Worm (Caenorhabditis elegans) whole organism, L1 larva: ENCODE data around the gene srv-7.

ENCODE experiments used
- C04F5.9 ChIP-seq: sonication (generic microtip); optimal IDR thresholded peaks from 2 replicates; lab custom pipeline; 2016; ENCODE audit warnings: missing genetic modification characterization, missing compliant biosample characterization
- C16A3.4 ChIP-seq: fragments of 150-350 bp; optimal IDR thresholded peaks from 2 replicates; lab custom pipeline; 2014; ENCODE audit warnings: missing biosample characterization, missing genetic modification characterization
- C34B4.2 ChIP-seq: sonication (generic microtip); optimal IDR thresholded peaks from 2 replicates; lab custom pipeline; 2017; ENCODE audit warnings: mild to moderate bottlenecking, missing genetic modification characterization, missing compliant biosample characterization
- aha-1 ChIP-seq: fragments of 150-350 bp; optimal IDR thresholded peaks from 2 replicates; lab custom pipeline; 2014; ENCODE audit warnings: missing biosample characterization, missing genetic modification characterization
- alr-1 ChIP-seq: fragments of 200-800 bp; sonication (Bioruptor generic); optimal IDR thresholded peaks from 2 replicates; lab custom pipeline; 2018; ENCODE audit warnings: borderline replicate concordance, mild to moderate bottlenecking, missing genetic modification characterization, missing compliant biosample characterization
- aly-2 ChIP-seq: fragments of 150-350 bp; optimal IDR thresholded peaks from 2 replicates; lab custom pipeline; 2014; ENCODE audit warnings: missing biosample characterization, missing genetic modification characterization
- ceh-8 ChIP-seq: fragments of 200-800 bp; sonication (Bioruptor generic); optimal IDR thresholded peaks from 2 replicates; lab custom pipeline; 2018; ENCODE audit warnings: mild to moderate bottlenecking, missing genetic modification characterization, moderate library complexity, missing compliant biosample characterization
- ceh-88 ChIP-seq: fragments of 200-800 bp; sonication (Bioruptor generic); IDR thresholded peaks from 2 replicates; pipeline ENCODE4 v1.3.6; 2022; ENCODE audit warnings: missing genetic modification characterization, missing compliant biosample characterization
- ceh-90 ChIP-seq: sonication (generic microtip); optimal IDR thresholded peaks from 2 replicates; lab custom pipeline; 2016; ENCODE audit warnings: missing genetic modification characterization, missing compliant biosample characterization
- dpl-1 ChIP-seq, 3 experiments: fragments of 150-350 bp in 2 of 3; sonication (generic microtip) in 1 of 3; optimal IDR thresholded peaks; 2 replicates each; lab custom pipeline; 2014 to 2017; ENCODE audit warnings: missing biosample characterization in 3 of 3, missing genetic modification characterization in 3 of 3, missing genetic modification reagents in 3 of 3
- dsc-1 ChIP-seq: sonication (generic microtip); optimal IDR thresholded peaks from 2 replicates; lab custom pipeline; 2016; ENCODE audit warnings: mild to moderate bottlenecking, missing genetic modification characterization, missing compliant biosample characterization
- efl-3 ChIP-seq: fragments of 200-800 bp; sonication (Bioruptor generic); optimal IDR thresholded peaks from 2 replicates; lab custom pipeline; 2018; ENCODE audit warnings: mild to moderate bottlenecking, missing genetic modification characterization, missing compliant biosample characterization
- egl-27 ChIP-seq, 2 experiments: fragments of 150-350 bp in 1 of 2; sonication (generic microtip); optimal IDR thresholded peaks; 3 replicates each; lab custom pipeline; 2017 to 2018; ENCODE audit warnings: missing biosample characterization in 2 of 2, missing genetic modification characterization in 2 of 2, missing genetic modification reagents in 2 of 2
- elt-2 ChIP-seq: sonication (generic microtip); optimal IDR thresholded peaks from 2 replicates; lab custom pipeline; 2016; ENCODE audit warnings: missing genetic modification characterization, mild to moderate bottlenecking, inconsistent platforms, missing compliant biosample characterization, missing genetic modification reagents
- ets-5 ChIP-seq: fragments of 200-800 bp; sonication (Bioruptor generic); IDR thresholded peaks from 2 replicates; pipeline ENCODE4 v1.3.6; 2022; ENCODE audit warnings: missing genetic modification characterization, missing compliant biosample characterization
- fos-1 ChIP-seq: fragments of 150-350 bp; optimal IDR thresholded peaks from 2 replicates; lab custom pipeline; 2014; ENCODE audit warnings: missing biosample characterization, missing genetic modification characterization
- grh-1 ChIP-seq: fragments of 200-800 bp; sonication (Bioruptor generic); IDR thresholded peaks from 2 replicates; pipeline ENCODE4 v1.3.6; 2022; ENCODE audit warnings: missing genetic modification reagents, missing genetic modification characterization, missing compliant biosample characterization
- hlh-17 ChIP-seq: fragments of 200-800 bp; sonication (Bioruptor generic); optimal IDR thresholded peaks from 2 replicates; lab custom pipeline; 2018; ENCODE audit warnings: missing genetic modification characterization, mild to moderate bottlenecking, missing compliant biosample characterization, moderate library complexity, borderline replicate concordance
- hlh-4 ChIP-seq: sonication (generic microtip); optimal IDR thresholded peaks from 2 replicates; lab custom pipeline; 2016; ENCODE audit warnings: mild to moderate bottlenecking, missing genetic modification characterization, missing compliant biosample characterization
- lin-35 ChIP-seq, 2 experiments: fragments of 150-350 bp; optimal IDR thresholded peaks; 2 replicates each; lab custom pipeline; 2014; ENCODE audit warnings: missing biosample characterization in 2 of 2, missing genetic modification characterization in 2 of 2, missing genetic modification reagents in 2 of 2
- mdl-1 ChIP-seq, 2 experiments: fragments of 150-350 bp; optimal IDR thresholded peaks; 2 replicates each; lab custom pipeline; 2014 to 2017; ENCODE audit warnings: missing biosample characterization in 2 of 2, missing genetic modification characterization in 2 of 2, inconsistent platforms in 1 of 2
- mef-2 ChIP-seq: fragments of 150-350 bp; optimal IDR thresholded peaks from 2 replicates; lab custom pipeline; 2014; ENCODE audit warnings: missing biosample characterization, missing genetic modification characterization
- mep-1 ChIP-seq: fragments of 150-350 bp; optimal IDR thresholded peaks from 2 replicates; lab custom pipeline; 2014; ENCODE audit warnings: missing biosample characterization, missing genetic modification characterization
- nhr-12 ChIP-seq: sonication (generic microtip); optimal IDR thresholded peaks from 2 replicates; lab custom pipeline; 2017; ENCODE audit warnings: missing biosample characterization, missing genetic modification characterization
- nhr-19 ChIP-seq: fragments of 200-800 bp; sonication (Bioruptor generic); conservative IDR thresholded peaks from 2 replicates; pipeline ENCODE4 v1.3.6; 2022; ENCODE audit warnings: missing genetic modification characterization, missing compliant biosample characterization
- nhr-20 ChIP-seq: sonication (generic microtip); optimal IDR thresholded peaks from 2 replicates; lab custom pipeline; 2016; ENCODE audit warnings: mild to moderate bottlenecking, missing genetic modification characterization, missing compliant biosample characterization
- nhr-237 ChIP-seq: fragments of 150-350 bp; optimal IDR thresholded peaks from 2 replicates; lab custom pipeline; 2014; ENCODE audit warnings: missing biosample characterization, missing genetic modification characterization
- nhr-28 ChIP-seq: fragments of 150-350 bp; optimal IDR thresholded peaks from 2 replicates; lab custom pipeline; 2014; ENCODE audit warnings: missing biosample characterization, missing genetic modification characterization
- nhr-71 ChIP-seq: sonication (generic microtip); optimal IDR thresholded peaks from 2 replicates; lab custom pipeline; 2016; ENCODE audit warnings: mild to moderate bottlenecking, missing genetic modification characterization, moderate library complexity, missing compliant biosample characterization
- nhr-77 ChIP-seq: fragments of 150-350 bp; optimal IDR thresholded peaks from 2 replicates; lab custom pipeline; 2014; ENCODE audit warnings: missing biosample characterization, missing genetic modification characterization
- nhr-84 ChIP-seq: sonication (generic microtip); optimal IDR thresholded peaks from 2 replicates; lab custom pipeline; 2017; ENCODE audit warnings: missing biosample characterization, missing genetic modification characterization
- nhr-85 ChIP-seq: sonication (generic microtip); peaks from one replicate; lab custom pipeline; 2016; ENCODE audit warnings: missing genetic modification characterization, inconsistent platforms, missing compliant biosample characterization
- nhr-90 ChIP-seq: sonication (generic microtip); optimal IDR thresholded peaks from 2 replicates; lab custom pipeline; 2016; ENCODE audit warnings: mild to moderate bottlenecking, missing genetic modification characterization, missing compliant biosample characterization; ENCODE audit not compliant: poor library complexity
- pag-3 ChIP-seq: sonication (generic microtip); optimal IDR thresholded peaks from 2 replicates; lab custom pipeline; 2017; ENCODE audit warnings: missing genetic modification characterization, mild to moderate bottlenecking, missing compliant biosample characterization, antibody characterized with exemption, borderline replicate concordance; ENCODE audit not compliant: insufficient read depth
- pax-3 ChIP-seq: fragments of 200-800 bp; sonication (Bioruptor generic); optimal IDR thresholded peaks from 2 replicates; lab custom pipeline; 2018; ENCODE audit warnings: mild to moderate bottlenecking, missing genetic modification characterization, moderate library complexity, missing compliant biosample characterization
- pqm-1 ChIP-seq: sonication (generic microtip); optimal IDR thresholded peaks from 3 replicates; lab custom pipeline; 2017; ENCODE audit warnings: missing biosample characterization, missing genetic modification characterization
- skn-1 ChIP-seq: fragments of 150-350 bp; optimal IDR thresholded peaks from 2 replicates; lab custom pipeline; 2014; ENCODE audit warnings: missing biosample characterization, missing genetic modification characterization
- snu-23 ChIP-seq: sonication (generic microtip); optimal IDR thresholded peaks from 2 replicates; lab custom pipeline; 2016; ENCODE audit warnings: missing genetic modification characterization, missing compliant biosample characterization
- sup-37 ChIP-seq: fragments of 200-800 bp; sonication (Bioruptor generic); optimal IDR thresholded peaks from 2 replicates; lab custom pipeline; 2018; ENCODE audit warnings: mild to moderate bottlenecking, missing genetic modification characterization, missing compliant biosample characterization
- swsn-7 ChIP-seq: sonication (generic microtip); optimal IDR thresholded peaks from 2 replicates; lab custom pipeline; 2016; ENCODE audit warnings: missing genetic modification characterization, missing compliant biosample characterization
- tlp-1 ChIP-seq: fragments of 150-350 bp; optimal IDR thresholded peaks from 2 replicates; lab custom pipeline; 2014; ENCODE audit warnings: missing biosample characterization, missing genetic modification characterization
- unc-30 ChIP-seq: sonication (generic microtip); optimal IDR thresholded peaks from 2 replicates; lab custom pipeline; 2017; ENCODE audit warnings: missing biosample characterization, missing genetic modification characterization
- unc-62 ChIP-seq: fragments of 150-350 bp; optimal IDR thresholded peaks from 2 replicates; lab custom pipeline; 2014; ENCODE audit warnings: missing biosample characterization, missing genetic modification reagents, missing genetic modification characterization
- xbp-1 ChIP-seq: sonication (generic microtip); optimal IDR thresholded peaks from 2 replicates; lab custom pipeline; 2016; ENCODE audit warnings: missing genetic modification characterization, missing compliant biosample characterization
- zag-1 ChIP-seq: fragments of 150-350 bp; optimal IDR thresholded peaks from 2 replicates; lab custom pipeline; 2014; ENCODE audit warnings: missing biosample characterization, missing genetic modification characterization
- ztf-11 ChIP-seq, 2 experiments: sonication (generic microtip); optimal IDR thresholded peaks; 2 replicates each; lab custom pipeline; 2016 to 2017; ENCODE audit warnings: missing genetic modification characterization in 2 of 2, missing biosample characterization in 1 of 2, missing compliant biosample characterization in 1 of 2
- ztf-4 ChIP-seq: fragments of 150-350 bp; optimal IDR thresholded peaks from 2 replicates; lab custom pipeline; 2014; ENCODE audit warnings: missing biosample characterization, missing genetic modification characterization

Gene srv-7

ce11 chrX:5696197-5696596, 48.4 kb upstream of the srv-7 start (continued):
- TF ChIP-seq nhr-28 = no peak
- TF ChIP-seq nhr-71 = peak; percentile 78
- TF ChIP-seq aly-2 (tag; lab: Kevin White, UChicago) = no peak
- TF ChIP-seq grh-1 = peak; percentile 52
- TF ChIP-seq pax-3 = no peak
- peak in 1 of 2 experiments; percentile 77 for TF ChIP-seq mdl-1 (tag; optimal IDR thresholded peaks at IDR 0.05; lab: Kevin White, UChicago)
- TF ChIP-seq ztf-4 (tag; lab: Kevin White, UChicago) = no peak
- peak; percentile 22 for TF ChIP-seq C16A3.4
- TF ChIP-seq pqm-1 (tag; lab: Kevin White, UChicago) = no peak
- no peak for TF ChIP-seq ztf-11 (tag; optimal IDR thresholded peaks at IDR 0.05; lab: Kevin White, UChicago)
- no peak for TF ChIP-seq dsc-1 (tag; lab: Kevin White, UChicago)
- TF ChIP-seq egl-27 (tag; optimal IDR thresholded peaks at IDR 0.05; lab: Kevin White, UChicago) = no peak
- TF ChIP-seq unc-62 (GFP tag; lab: Kevin White, UChicago) = no peak
- no peak for TF ChIP-seq tlp-1 (tag; lab: Kevin White, UChicago)
- TF ChIP-seq fos-1 = no peak
- no peak for TF ChIP-seq C34B4.2 (tag; lab: Kevin White, UChicago)
- TF ChIP-seq mep-1 (tag; lab: Kevin White, UChicago) = no peak
- TF ChIP-seq ceh-90 (tag; lab: Kevin White, UChicago) = no peak
- TF ChIP-seq nhr-77 (tag; lab: Kevin White, UChicago) = peak; percentile 49
- peak in 1 of 2 experiments; percentile 63 for TF ChIP-seq lin-35 (GFP tag; optimal IDR thresholded peaks at IDR 0.05; lab: Kevin White, UChicago)
- TF ChIP-seq zag-1 (tag; lab: Kevin White, UChicago) = no peak
- TF ChIP-seq hlh-17 = no peak
- peak; percentile 31 for TF ChIP-seq xbp-1 (tag; lab: Kevin White, UChicago)
- no peak for TF ChIP-seq hlh-4
- TF ChIP-seq nhr-90 = peak; percentile 73
- peak; percentile 81 for TF ChIP-seq elt-2 (tag; lab: Kevin White, UChicago)
- TF ChIP-seq efl-3 = no peak
- peak; percentile 71 for TF ChIP-seq snu-23 (GFP tag; lab: Kevin White, UChicago)
- TF ChIP-seq aha-1 = no peak
- peak; percentile 80 for TF ChIP-seq nhr-20 (tag; lab: Kevin White, UChicago)
- no peak for TF ChIP-seq nhr-84 (tag; lab: Kevin White, UChicago)
- TF ChIP-seq pag-3 (tag; lab: Kevin White, UChicago) = no peak
- TF ChIP-seq ceh-88 (GFP tag; lab: Robert Waterston, UW) = no peak
- TF ChIP-seq nhr-19 = peak; percentile 66
- no peak for TF ChIP-seq ets-5 (GFP tag; lab: Robert Waterston, UW)
- no peak for TF ChIP-seq unc-30 (tag; lab: Kevin White, UChicago)
- TF ChIP-seq sup-37 = no peak
- TF ChIP-seq mef-2 (tag; lab: Kevin White, UChicago) = no peak
- no peak for TF ChIP-seq nhr-12 (tag; lab: Kevin White, UChicago)
- peak; percentile 10 for TF ChIP-seq nhr-237
- TF ChIP-seq alr-1 (tag; lab: Kevin White, UChicago) = no peak
- peak in 1 of 3 experiments; percentile 18 for TF ChIP-seq dpl-1 (GFP tag; optimal IDR thresholded peaks at IDR 0.05; lab: Kevin White, UChicago)
- TF ChIP-seq ceh-8 (GFP tag; lab: Kevin White, UChicago) = no peak
- TF ChIP-seq swsn-7 = peak; percentile 29
- TF ChIP-seq nhr-85 (tag; lab: Kevin White, UChicago) = peak; percentile 95
- TF ChIP-seq C04F5.9 = no peak
- TF ChIP-seq skn-1 (tag; lab: Kevin White, UChicago) = no peak
